Worm (Caenorhabditis elegans) whole organism, L1 larva: ENCODE results near the gene prmt-5.

ENCODE experiments used
- alr-1 ChIP-seq: fragments of 200-800 bp; sonication (Bioruptor generic); optimal IDR thresholded peaks from 2 replicates; lab custom pipeline; 2018; ENCODE audit warnings: borderline replicate concordance, mild to moderate bottlenecking, missing genetic modification characterization, missing compliant biosample characterization
- ama-1 ChIP-seq: fragments of 150-350 bp; optimal IDR thresholded peaks from 2 replicates; lab custom pipeline; 2014
- blmp-1 ChIP-seq: fragments of 150-350 bp; optimal IDR thresholded peaks from 2 replicates; lab custom pipeline; 2014; ENCODE audit warnings: missing biosample characterization, missing genetic modification characterization
- ceh-82 ChIP-seq, 3 experiments: fragments of 150-350 bp in 1 of 3; sonication (generic microtip) in 2 of 3; optimal IDR thresholded peaks; 2 replicates each; lab custom pipeline; 2014 to 2017; ENCODE audit warnings: missing biosample characterization in 3 of 3, missing genetic modification characterization in 3 of 3
- dpl-1 ChIP-seq, 3 experiments: fragments of 150-350 bp in 2 of 3; sonication (generic microtip) in 1 of 3; optimal IDR thresholded peaks; 2 replicates each; lab custom pipeline; 2014 to 2017; ENCODE audit warnings: missing biosample characterization in 3 of 3, missing genetic modification characterization in 3 of 3, missing genetic modification reagents in 3 of 3
- efl-1 ChIP-seq, 4 experiments: fragments of 150-350 bp; optimal IDR thresholded peaks in 3 of 4; peaks in 1 of 4; 1 replicate in 1 of 4; 2 replicates in 3 of 4; lab custom pipeline; 2014; ENCODE audit warnings: missing biosample characterization in 2 of 4, missing genetic modification characterization in 2 of 4, missing genetic modification reagents in 2 of 4
- efl-3 ChIP-seq: fragments of 200-800 bp; sonication (Bioruptor generic); optimal IDR thresholded peaks from 2 replicates; lab custom pipeline; 2018; ENCODE audit warnings: mild to moderate bottlenecking, missing genetic modification characterization, missing compliant biosample characterization
- egl-27 ChIP-seq, 2 experiments: fragments of 150-350 bp in 1 of 2; sonication (generic microtip); optimal IDR thresholded peaks; 3 replicates each; lab custom pipeline; 2017 to 2018; ENCODE audit warnings: missing biosample characterization in 2 of 2, missing genetic modification characterization in 2 of 2, missing genetic modification reagents in 2 of 2
- elt-2 ChIP-seq: sonication (generic microtip); optimal IDR thresholded peaks from 2 replicates; lab custom pipeline; 2016; ENCODE audit warnings: missing genetic modification characterization, mild to moderate bottlenecking, inconsistent platforms, missing compliant biosample characterization, missing genetic modification reagents
- ets-5 ChIP-seq: fragments of 200-800 bp; sonication (Bioruptor generic); IDR thresholded peaks from 2 replicates; pipeline ENCODE4 v1.3.6; 2022; ENCODE audit warnings: missing genetic modification characterization, missing compliant biosample characterization
- fkh-10 ChIP-seq: sonication (generic microtip); optimal IDR thresholded peaks from 2 replicates; lab custom pipeline; 2017; ENCODE audit warnings: missing biosample characterization, missing genetic modification reagents, missing genetic modification characterization
- fos-1 ChIP-seq: fragments of 150-350 bp; optimal IDR thresholded peaks from 2 replicates; lab custom pipeline; 2014; ENCODE audit warnings: missing biosample characterization, missing genetic modification characterization
- hlh-17 ChIP-seq: fragments of 200-800 bp; sonication (Bioruptor generic); optimal IDR thresholded peaks from 2 replicates; lab custom pipeline; 2018; ENCODE audit warnings: missing genetic modification characterization, mild to moderate bottlenecking, missing compliant biosample characterization, moderate library complexity, borderline replicate concordance
- jun-1 ChIP-seq: fragments of 150-350 bp; optimal IDR thresholded peaks from 2 replicates; lab custom pipeline; 2014; ENCODE audit warnings: missing biosample characterization, missing genetic modification reagents, missing genetic modification characterization
- lin-14 ChIP-seq: fragments of 200-800 bp; sonication (Bioruptor generic); optimal IDR thresholded peaks from 2 replicates; lab custom pipeline; 2018; ENCODE audit warnings: mild to moderate bottlenecking, missing genetic modification characterization, moderate library complexity, missing compliant biosample characterization
- lin-35 ChIP-seq, 2 experiments: fragments of 150-350 bp; optimal IDR thresholded peaks; 2 replicates each; lab custom pipeline; 2014; ENCODE audit warnings: missing biosample characterization in 2 of 2, missing genetic modification characterization in 2 of 2, missing genetic modification reagents in 2 of 2
- lin-39 ChIP-seq: fragments of 150-350 bp; optimal IDR thresholded peaks from 2 replicates; lab custom pipeline; 2014; ENCODE audit warnings: missing biosample characterization, missing genetic modification reagents, missing genetic modification characterization
- lir-3 ChIP-seq: sonication (generic microtip); optimal IDR thresholded peaks from 2 replicates; lab custom pipeline; 2016; ENCODE audit warnings: mild to moderate bottlenecking, missing genetic modification characterization, moderate library complexity, missing compliant biosample characterization; ENCODE audit not compliant: poor library complexity
- mef-2 ChIP-seq: fragments of 150-350 bp; optimal IDR thresholded peaks from 2 replicates; lab custom pipeline; 2014; ENCODE audit warnings: missing biosample characterization, missing genetic modification characterization
- nhr-11 ChIP-seq: fragments of 150-350 bp; optimal IDR thresholded peaks from 2 replicates; lab custom pipeline; 2014; ENCODE audit warnings: missing biosample characterization, missing genetic modification characterization
- nhr-19 ChIP-seq: fragments of 200-800 bp; sonication (Bioruptor generic); conservative IDR thresholded peaks from 2 replicates; pipeline ENCODE4 v1.3.6; 2022; ENCODE audit warnings: missing genetic modification characterization, missing compliant biosample characterization
- nhr-20 ChIP-seq: sonication (generic microtip); optimal IDR thresholded peaks from 2 replicates; lab custom pipeline; 2016; ENCODE audit warnings: mild to moderate bottlenecking, missing genetic modification characterization, missing compliant biosample characterization
- nhr-47 ChIP-seq: sonication (generic microtip); optimal IDR thresholded peaks from 2 replicates; lab custom pipeline; 2016; ENCODE audit warnings: mild to moderate bottlenecking, missing genetic modification characterization, moderate library complexity, missing compliant biosample characterization
- nhr-76 ChIP-seq: sonication (generic microtip); optimal IDR thresholded peaks from 2 replicates; lab custom pipeline; 2017; ENCODE audit warnings: missing biosample characterization, missing genetic modification characterization
- nhr-77 ChIP-seq: fragments of 150-350 bp; optimal IDR thresholded peaks from 2 replicates; lab custom pipeline; 2014; ENCODE audit warnings: missing biosample characterization, missing genetic modification characterization
- nhr-84 ChIP-seq: sonication (generic microtip); optimal IDR thresholded peaks from 2 replicates; lab custom pipeline; 2017; ENCODE audit warnings: missing biosample characterization, missing genetic modification characterization
- nhr-85 ChIP-seq: sonication (generic microtip); peaks from one replicate; lab custom pipeline; 2016; ENCODE audit warnings: missing genetic modification characterization, inconsistent platforms, missing compliant biosample characterization
- rnt-1 ChIP-seq: sonication (generic microtip); optimal IDR thresholded peaks from 2 replicates; lab custom pipeline; 2016; ENCODE audit warnings: mild to moderate bottlenecking, missing genetic modification characterization, moderate library complexity, missing compliant biosample characterization
- snu-23 ChIP-seq: sonication (generic microtip); optimal IDR thresholded peaks from 2 replicates; lab custom pipeline; 2016; ENCODE audit warnings: missing genetic modification characterization, missing compliant biosample characterization
- sox-4 ChIP-seq: sonication (generic microtip); optimal IDR thresholded peaks from 2 replicates; lab custom pipeline; 2016; ENCODE audit warnings: missing genetic modification characterization, missing compliant biosample characterization
- sptf-1 ChIP-seq: fragments of 150-350 bp; optimal IDR thresholded peaks from 2 replicates; lab custom pipeline; 2014; ENCODE audit warnings: missing biosample characterization, missing genetic modification characterization
- swsn-7 ChIP-seq: sonication (generic microtip); optimal IDR thresholded peaks from 2 replicates; lab custom pipeline; 2016; ENCODE audit warnings: missing genetic modification characterization, missing compliant biosample characterization
- unc-130 ChIP-seq: fragments of 150-350 bp; optimal IDR thresholded peaks from 2 replicates; lab custom pipeline; 2017; ENCODE audit warnings: missing biosample characterization, missing genetic modification characterization, inconsistent platforms
- unc-30 ChIP-seq: sonication (generic microtip); optimal IDR thresholded peaks from 2 replicates; lab custom pipeline; 2017; ENCODE audit warnings: missing biosample characterization, missing genetic modification characterization
- unc-86 ChIP-seq: sonication (generic microtip); optimal IDR thresholded peaks from 2 replicates; lab custom pipeline; 2016; ENCODE audit warnings: missing genetic modification characterization, missing compliant biosample characterization
- zip-4 ChIP-seq: fragments of 200-800 bp; sonication (Bioruptor generic); optimal IDR thresholded peaks from 2 replicates; lab custom pipeline; 2018; ENCODE audit warnings: mild to moderate bottlenecking, missing genetic modification characterization, moderate library complexity, missing compliant biosample characterization

prmt-5 gene

ce11 chrIII:5229511-5230250, 674 bp upstream of the prmt-5 start:
- peak; percentile 94 for TF ChIP-seq alr-1 (tag; lab: Kevin White, UChicago)
- TF ChIP-seq nhr-76 (tag; lab: Kevin White, UChicago): peak; percentile 33
- no peak for TF ChIP-seq sptf-1
- peak; percentile 59 for TF ChIP-seq nhr-85 (tag; lab: Kevin White, UChicago)
- no peak for TF ChIP-seq blmp-1 (tag; lab: Kevin White, UChicago)
- no peak for TF ChIP-seq ama-1 (lab: Kevin White, UChicago)
- TF ChIP-seq egl-27 (tag; optimal IDR thresholded peaks at IDR 0.05; lab: Kevin White, UChicago): no peak
- no peak for TF ChIP-seq efl-1 (optimal IDR thresholded peaks at IDR 0.05; lab: Kevin White, UChicago)
- peak in 1 of 2 experiments; percentile 90 for TF ChIP-seq efl-1 (GFP tag; optimal IDR thresholded peaks at IDR 0.05 in 1 of 2; lab: Kevin White, UChicago)
- TF ChIP-seq nhr-20 (tag; lab: Kevin White, UChicago): no peak
- no peak for TF ChIP-seq fos-1

ce11 chrIII:5233140-5233539, 2.8 kb downstream of the prmt-5 start:
- TF ChIP-seq unc-30 (tag; lab: Kevin White, UChicago) (no peak), dpl-1 (GFP tag; optimal IDR thresholded peaks at IDR 0.05; lab: Kevin White, UChicago) (peak in 1 of 3 experiments; percentile 20), nhr-47 (tag; lab: Kevin White, UChicago) (no peak), rnt-1 (tag; lab: Kevin White, UChicago) (peak; percentile 15), nhr-84 (tag; lab: Kevin White, UChicago) (no peak), nhr-11 (tag; lab: Kevin White, UChicago) (no peak)
- TF ChIP-seq, all 84 proteins: peak for 2

- TF ChIP-seq ets-5 (GFP tag; lab: Robert Waterston, UW) (no peak), swsn-7 (no peak), mef-2 (no peak), dpl-1 (GFP tag; optimal IDR thresholded peaks at IDR 0.05; lab: Kevin White, UChicago) (no peak), lin-39 (tag; lab: Kevin White, UChicago) (no peak), sox-4 (tag; lab: Kevin White, UChicago) (no peak)
Measured at ce11 chrIII:5234312-5234711, 4.0 kb downstream of the prmt-5 start, which contains the start of gene mrps-26. TSS of gene mrps-26 (plus strand) at chrIII:5234612.

DNA sequence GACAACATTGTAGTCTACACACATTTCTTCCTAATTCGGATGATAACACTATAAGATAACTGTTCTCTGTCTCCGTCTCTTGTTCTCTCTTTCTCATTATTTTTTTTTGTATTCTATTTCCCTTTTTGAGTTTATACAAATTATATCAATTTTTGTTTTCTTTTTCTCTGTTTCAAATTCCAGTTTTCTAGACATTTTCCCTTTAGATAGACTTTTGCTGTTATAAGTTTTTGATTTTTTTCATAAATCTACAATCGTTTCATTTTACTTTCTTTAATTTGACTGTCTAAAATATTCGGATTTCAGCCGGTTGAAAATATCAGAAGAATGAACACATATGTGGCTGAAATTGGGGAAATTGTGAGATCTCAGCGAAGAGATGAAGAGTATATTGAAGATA, 5.7 kb downstream of the prmt-5 start, which contains the start of gene prx-10:
Gene prx-10, plus strand, starts transcription at position 301 of the 400 bp plus-strand sequence.
- TF ChIP-seq nhr-85 (tag; lab: Kevin White, UChicago): peak; percentile 33
- no peak for TF ChIP-seq unc-130 (tag; lab: Kevin White, UChicago)
- TF ChIP-seq elt-2 (tag; lab: Kevin White, UChicago): no peak
- no peak for TF ChIP-seq zip-4 (GFP tag; lab: Kevin White, UChicago)

DNA sequence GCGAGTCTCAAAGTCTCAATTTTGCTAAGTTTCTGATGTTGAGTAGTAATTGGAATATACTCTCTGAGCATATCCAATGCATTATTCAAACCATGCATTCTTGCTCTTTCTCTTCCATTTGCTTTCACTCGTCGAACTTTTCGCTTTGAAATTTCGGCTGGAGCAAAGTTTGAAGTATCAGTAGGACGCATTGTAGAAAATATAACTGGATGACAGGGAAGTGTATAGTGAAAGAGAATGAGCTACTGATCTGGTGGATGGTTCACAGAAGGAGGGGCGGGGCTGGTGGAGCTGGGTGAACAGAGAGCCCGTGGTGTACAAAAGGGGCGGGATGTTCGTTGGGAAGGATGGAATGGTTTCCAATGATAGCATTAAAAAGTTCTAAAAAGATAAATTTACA, 11.5 kb downstream of the prmt-5 start:
- no peak for TF ChIP-seq elt-2 (tag; lab: Kevin White, UChicago)
- no peak for TF ChIP-seq efl-3 (GFP tag; lab: Kevin White, UChicago)
- TF ChIP-seq efl-1 (optimal IDR thresholded peaks at IDR 0.05; lab: Kevin White, UChicago): no peak
- TF ChIP-seq efl-1 (GFP tag; optimal IDR thresholded peaks at IDR 0.05 in 1 of 2; lab: Kevin White, UChicago): peak in 1 of 2 experiments; percentile 77

DNA sequence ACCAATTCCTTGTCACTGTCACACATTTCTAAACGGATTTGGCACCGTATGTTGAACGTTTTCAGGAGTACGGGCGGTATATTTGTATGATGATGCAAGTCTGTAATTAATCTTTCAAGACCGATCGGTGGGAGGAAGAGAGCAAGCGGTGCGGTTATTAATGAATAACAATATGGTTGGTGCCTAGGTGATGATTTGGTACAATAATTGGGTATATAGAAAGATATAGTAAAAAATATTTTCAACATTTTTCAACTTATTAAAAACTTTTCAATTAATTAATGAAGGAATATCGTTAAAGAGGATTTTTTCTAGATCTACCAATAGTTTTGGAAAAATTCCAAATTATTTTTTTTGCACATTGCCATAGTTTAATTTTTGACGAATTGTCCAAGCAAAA, 14.2 kb downstream of the prmt-5 start, which contains the start of gene cnd-1:
Gene cnd-1, minus strand, starts transcription at position 101 of the 400 bp plus-strand sequence.
- TF ChIP-seq lir-3 (tag; lab: Kevin White, UChicago) (no peak), hlh-17 (GFP tag; lab: Kevin White, UChicago) (no peak), sptf-1 (no peak), nhr-77 (no peak), lin-14 (GFP tag; lab: Kevin White, UChicago) (no peak), nhr-19 (GFP tag; lab: Robert Waterston, UW) (no peak), snu-23 (GFP tag; lab: Kevin White, UChicago) (no peak), lin-35 (GFP tag; optimal IDR thresholded peaks at IDR 0.05; lab: Kevin White, UChicago) (no peak), jun-1 (tag; lab: Kevin White, UChicago) (no peak), fkh-10 (GFP tag; lab: Kevin White, UChicago) (no peak), rnt-1 (tag; lab: Kevin White, UChicago) (no peak), unc-86 (tag; lab: Kevin White, UChicago) (no peak), ceh-82 (tag; optimal IDR thresholded peaks at IDR 0.05; lab: Kevin White, UChicago) (no peak), mef-2 (no peak)
